Fruit fly (Drosophila melanogaster) whole organism, embryonic: ENCODE data around the gene heph.

ENCODE experiments used
- ATbp ChIP-seq: fragments of 200-800 bp; sonication (Bioruptor generic); optimal IDR thresholded peaks from 2 replicates; lab custom pipeline; 2017; ENCODE audit warnings: missing biosample characterization, mild to moderate bottlenecking, missing genetic modification characterization, missing genetic modification reagents
- Atf-2 ChIP-seq: fragments of 200-800 bp; sonication (Bioruptor generic); optimal IDR thresholded peaks from 2 replicates; lab custom pipeline; 2016; ENCODE audit warnings: missing biosample characterization, missing genetic modification characterization
- B-H1 ChIP-seq: fragments of 200-800 bp; sonication (Bioruptor generic); IDR thresholded peaks from 3 replicates; pipeline ENCODE4 v1.3.6; 2022; ENCODE audit warnings: missing biosample characterization, missing genetic modification characterization
- CG10274 ChIP-seq: fragments of 200-800 bp; sonication (Bioruptor generic); optimal IDR thresholded peaks from 3 replicates; lab custom pipeline; 2017; ENCODE audit warnings: missing biosample characterization, mild to moderate bottlenecking, missing genetic modification characterization
- CG10959 ChIP-seq: fragments of 200-800 bp; sonication (Bioruptor generic); IDR thresholded peaks from 2 replicates; pipeline ENCODE4 v1.3.6; 2022; ENCODE audit warnings: missing biosample characterization, missing genetic modification characterization
- CG12659 ChIP-seq: fragments of 200-800 bp; sonication (Bioruptor generic); optimal IDR thresholded peaks from 3 replicates; lab custom pipeline; 2017; ENCODE audit warnings: mild to moderate bottlenecking, missing biosample characterization, missing genetic modification reagents, missing genetic modification characterization
- CG13296 ChIP-seq: fragments of 200-800 bp; sonication (Bioruptor generic); optimal IDR thresholded peaks from 3 replicates; lab custom pipeline; 2018; ENCODE audit warnings: missing biosample characterization, mild to moderate bottlenecking, missing genetic modification characterization
- CG1529 ChIP-seq: fragments of 200-800 bp; sonication (Bioruptor generic); optimal IDR thresholded peaks from 3 replicates; lab custom pipeline; 2018; ENCODE audit warnings: missing biosample characterization, missing genetic modification characterization
- CG15601 ChIP-seq: fragments of 200-800 bp; sonication (Bioruptor generic); optimal IDR thresholded peaks from 3 replicates; lab custom pipeline; 2019; ENCODE audit warnings: missing biosample characterization, mild to moderate bottlenecking, missing genetic modification characterization, moderate library complexity
- CG15696 ChIP-seq: fragments of 200-800 bp; sonication (Bioruptor generic); optimal IDR thresholded peaks from 2 replicates; lab custom pipeline; 2019; ENCODE audit warnings: missing biosample characterization, mild to moderate bottlenecking, missing genetic modification characterization, moderate library complexity
- CG16779 ChIP-seq: fragments of 200-800 bp; sonication (Bioruptor generic); IDR thresholded peaks from 2 replicates; pipeline ENCODE4 v1.3.6; 2022; ENCODE audit warnings: missing biosample characterization, missing genetic modification characterization
- CG17361 ChIP-seq: fragments of 200-800 bp; sonication (Bioruptor generic); IDR thresholded peaks from 3 replicates; pipeline ENCODE4 v1.3.6; 2022; ENCODE audit warnings: missing biosample characterization, missing genetic modification characterization
- CG18262 ChIP-seq: fragments of 200-800 bp; optimal IDR thresholded peaks from 3 replicates; lab custom pipeline; 2019; ENCODE audit warnings: missing biosample characterization, mild to moderate bottlenecking, missing genetic modification characterization, moderate library complexity
- CG2678 ChIP-seq: fragments of 200-800 bp; sonication (Bioruptor generic); optimal IDR thresholded peaks from 3 replicates; lab custom pipeline; 2019; ENCODE audit warnings: missing biosample characterization, mild to moderate bottlenecking, missing genetic modification characterization, moderate library complexity
- CG2875 ChIP-seq: fragments of 200-800 bp; sonication (Bioruptor generic); optimal IDR thresholded peaks from 2 replicates; lab custom pipeline; 2017; ENCODE audit warnings: missing biosample characterization, mild to moderate bottlenecking, missing genetic modification characterization, missing genetic modification reagents
- CG3163 ChIP-seq: fragments of 200-800 bp; sonication (Bioruptor generic); optimal IDR thresholded peaks from 3 replicates; lab custom pipeline; 2016; ENCODE audit warnings: missing biosample characterization, missing genetic modification characterization
- CG5245 ChIP-seq: fragments of 200-800 bp; sonication (Bioruptor generic); optimal IDR thresholded peaks from 3 replicates; lab custom pipeline; 2016; ENCODE audit warnings: missing biosample characterization, missing genetic modification characterization
- CG6683 ChIP-seq: fragments of 200-800 bp; sonication (Bioruptor generic); optimal IDR thresholded peaks from 2 replicates; lab custom pipeline; 2017; ENCODE audit warnings: missing biosample characterization, mild to moderate bottlenecking, missing genetic modification characterization, missing genetic modification reagents
- CG7839 ChIP-seq: fragments of 200-800 bp; sonication (Bioruptor generic); optimal IDR thresholded peaks from 3 replicates; lab custom pipeline; 2018; ENCODE audit warnings: missing biosample characterization, mild to moderate bottlenecking, missing genetic modification characterization, moderate library complexity
- CG8281 ChIP-seq: fragments of 200-800 bp; sonication (Bioruptor generic); optimal IDR thresholded peaks from 2 replicates; lab custom pipeline; 2018; ENCODE audit warnings: missing biosample characterization, mild to moderate bottlenecking, missing genetic modification characterization, moderate library complexity
- CG9727 ChIP-seq: fragments of 200-800 bp; sonication (Bioruptor generic); optimal IDR thresholded peaks from 3 replicates; lab custom pipeline; 2017; ENCODE audit warnings: missing biosample characterization, mild to moderate bottlenecking, missing genetic modification characterization
- CG9876 ChIP-seq: fragments of 200-800 bp; sonication (Bioruptor generic); optimal IDR thresholded peaks from 2 replicates; lab custom pipeline; 2016; ENCODE audit warnings: missing biosample characterization, missing genetic modification characterization
- CrebB ChIP-seq: fragments of 200-800 bp; sonication (Bioruptor generic); optimal IDR thresholded peaks from 3 replicates; lab custom pipeline; 2018; ENCODE audit warnings: missing biosample characterization, mild to moderate bottlenecking, missing genetic modification characterization
- D19A ChIP-seq: fragments of 200-800 bp; optimal IDR thresholded peaks from 3 replicates; lab custom pipeline; 2019; ENCODE audit warnings: missing biosample characterization, mild to moderate bottlenecking, missing genetic modification characterization, moderate library complexity
- D19B ChIP-seq: fragments of 200-800 bp; sonication (Bioruptor generic); optimal IDR thresholded peaks from 2 replicates; lab custom pipeline; 2017; ENCODE audit warnings: missing biosample characterization, mild to moderate bottlenecking, missing genetic modification characterization
- Dip3 ChIP-seq: fragments of 200-800 bp; sonication (Bioruptor generic); optimal IDR thresholded peaks from 3 replicates; lab custom pipeline; 2016; ENCODE audit warnings: missing biosample characterization, missing genetic modification characterization
- Dp ChIP-seq: fragments of 200-800 bp; sonication (Bioruptor generic); optimal IDR thresholded peaks from 2 replicates; lab custom pipeline; 2018; ENCODE audit warnings: missing biosample characterization, mild to moderate bottlenecking, missing genetic modification characterization, moderate library complexity
- Drgx ChIP-seq: fragments of 200-800 bp; sonication (Bioruptor generic); IDR thresholded peaks from 2 replicates; pipeline ENCODE4 v1.3.6; 2022; ENCODE audit warnings: missing biosample characterization, missing genetic modification characterization
- Fer2 ChIP-seq: fragments of 200-800 bp; sonication (Bioruptor generic); optimal IDR thresholded peaks from 2 replicates; lab custom pipeline; 2018; ENCODE audit warnings: missing biosample characterization, mild to moderate bottlenecking, missing genetic modification characterization, moderate library complexity
- HLH4C ChIP-seq: fragments of 200-800 bp; sonication (Bioruptor generic); IDR thresholded peaks from 3 replicates; pipeline ENCODE4 v1.3.6; 2022; ENCODE audit warnings: missing biosample characterization, missing genetic modification characterization; ENCODE audit not compliant: partially characterized antibody
- Hr39 ChIP-seq: fragments of >200 bp; optimal IDR thresholded peaks from 2 replicates; lab custom pipeline; 2017
- Hr51 ChIP-seq, 2 experiments: fragments of 200-800 bp; sonication (Bioruptor generic); optimal IDR thresholded peaks; 2 replicates in 1 of 2; 3 replicates in 1 of 2; lab custom pipeline; 2016 to 2018; ENCODE audit warnings: missing biosample characterization in 2 of 2, missing genetic modification characterization in 2 of 2, mild to moderate bottlenecking in 1 of 2, moderate library complexity in 1 of 2
- Optix ChIP-seq: fragments of 200-800 bp; sonication (Bioruptor generic); IDR thresholded peaks from 3 replicates; pipeline ENCODE4 v1.3.6; 2022; ENCODE audit warnings: missing biosample characterization, missing genetic modification characterization
- Sry-δ ChIP-seq: fragments of 200-800 bp; sonication (Bioruptor generic); optimal IDR thresholded peaks from 2 replicates; lab custom pipeline; 2016; ENCODE audit warnings: missing biosample characterization, missing genetic modification characterization
- croc ChIP-seq: fragments of 200-800 bp; sonication (Bioruptor generic); conservative IDR thresholded peaks from 3 replicates; pipeline ENCODE4 v1.3.6; 2022; ENCODE audit warnings: missing biosample characterization, missing genetic modification characterization
- da ChIP-seq: fragments of 200-800 bp; sonication (Bioruptor generic); optimal IDR thresholded peaks from 2 replicates; lab custom pipeline; 2016; ENCODE audit warnings: missing biosample characterization, missing genetic modification characterization
- exex ChIP-seq: fragments of 200-800 bp; sonication (Bioruptor generic); optimal IDR thresholded peaks from 4 replicates; lab custom pipeline; 2018; ENCODE audit warnings: missing biosample characterization, mild to moderate bottlenecking, missing genetic modification characterization, moderate library complexity
- fd96Cb ChIP-seq: fragments of 200-800 bp; sonication (Bioruptor generic); optimal IDR thresholded peaks from 2 replicates; lab custom pipeline; 2018; ENCODE audit warnings: missing biosample characterization, mild to moderate bottlenecking, missing genetic modification characterization, moderate library complexity
- gem ChIP-seq: fragments of 200-800 bp; sonication (Bioruptor generic); optimal IDR thresholded peaks from 2 replicates; lab custom pipeline; 2019; ENCODE audit warnings: missing biosample characterization, mild to moderate bottlenecking, missing genetic modification characterization, moderate library complexity
- gfzf ChIP-seq: fragments of 200-800 bp; sonication (Bioruptor generic); optimal IDR thresholded peaks from 2 replicates; lab custom pipeline; 2016; ENCODE audit warnings: missing biosample characterization, mild to moderate bottlenecking, missing genetic modification characterization, moderate library complexity
- gsb-n ChIP-seq: fragments of 200-800 bp; sonication (Bioruptor generic); optimal IDR thresholded peaks from 3 replicates; lab custom pipeline; 2018; ENCODE audit warnings: missing biosample characterization, mild to moderate bottlenecking, missing genetic modification characterization
- insv ChIP-seq, 2 experiments: fragments of 200-800 bp; sonication (Bioruptor generic); optimal IDR thresholded peaks; 3 replicates each; lab custom pipeline; 2016 to 2018; ENCODE audit warnings: missing biosample characterization in 2 of 2, missing genetic modification characterization in 2 of 2
- jing ChIP-seq: fragments of 200-800 bp; sonication (Bioruptor generic); optimal IDR thresholded peaks from 2 replicates; lab custom pipeline; 2018; ENCODE audit warnings: missing biosample characterization, mild to moderate bottlenecking, missing genetic modification characterization
- lbe ChIP-seq: fragments of 200-800 bp; sonication (Bioruptor generic); optimal IDR thresholded peaks from 2 replicates; lab custom pipeline; 2016; ENCODE audit warnings: missing biosample characterization, mild to moderate bottlenecking, missing genetic modification characterization
- ranshi ChIP-seq: fragments of 200-800 bp; sonication (Bioruptor generic); IDR thresholded peaks from 2 replicates; pipeline ENCODE4 v1.3.6; 2022; ENCODE audit warnings: missing biosample characterization, missing genetic modification characterization
- repo ChIP-seq: fragments of 200-800 bp; sonication (Bioruptor generic); optimal IDR thresholded peaks from 2 replicates; lab custom pipeline; 2016; ENCODE audit warnings: missing biosample characterization, missing genetic modification characterization
- salm ChIP-seq: fragments of 200-800 bp; sonication (Bioruptor generic); optimal IDR thresholded peaks from 2 replicates; lab custom pipeline; 2018; ENCODE audit warnings: missing biosample characterization, mild to moderate bottlenecking, missing genetic modification characterization
- sisA ChIP-seq: fragments of 200-800 bp; sonication (Bioruptor generic); IDR thresholded peaks from 2 replicates; pipeline ENCODE4 v1.3.6; 2022; ENCODE audit warnings: missing biosample characterization, missing genetic modification characterization
- toy ChIP-seq: fragments of 200-800 bp; sonication (Bioruptor generic); IDR thresholded peaks from 2 replicates; pipeline ENCODE4 v1.3.6; 2022; ENCODE audit warnings: missing biosample characterization, missing genetic modification characterization
- vvl ChIP-seq: fragments of 200-800 bp; sonication (Bioruptor generic); IDR thresholded peaks from 2 replicates; pipeline ENCODE4 v1.3.6; 2022; ENCODE audit warnings: missing biosample characterization, missing genetic modification characterization
- zf30C ChIP-seq: fragments of 200-800 bp; sonication (Bioruptor generic); optimal IDR thresholded peaks from 3 replicates; lab custom pipeline; 2018; ENCODE audit warnings: missing biosample characterization, mild to moderate bottlenecking, missing genetic modification characterization

Gene heph

DNA sequence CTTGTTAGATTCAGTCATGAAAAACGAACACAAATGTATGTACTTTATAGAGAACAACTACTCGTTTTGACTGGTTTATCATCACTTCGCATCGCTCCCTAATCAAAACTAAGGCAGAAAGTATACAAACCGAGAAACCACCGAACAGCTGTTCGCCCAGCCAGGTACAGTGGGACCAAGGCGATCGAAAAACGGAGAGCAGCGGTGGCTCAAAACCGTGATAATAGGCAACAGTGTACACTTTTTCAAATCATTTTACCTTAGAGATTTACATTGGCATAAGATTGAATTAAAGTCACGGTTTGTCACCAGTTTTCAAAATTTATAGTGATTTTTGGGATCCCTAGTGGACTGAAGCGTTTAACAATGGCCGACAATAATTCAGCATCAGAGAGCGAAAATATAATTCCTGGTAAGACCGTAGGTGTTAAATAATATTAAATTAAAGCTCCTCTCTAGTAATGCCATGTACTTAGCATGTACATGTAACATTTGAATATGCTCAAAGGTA lies 210.0 kb downstream of the heph start, which contains the start of the genes CG42233 and CG1971 (continued):
- TF ChIP-seq CG17361 (GFP tag; lab: Robert Waterston, UW) (no peak), Sry-δ (GFP tag; lab: Kevin White, UChicago) (peak; percentile 30), CG2678 (tag; lab: Kevin White, UChicago) (no peak), da (GFP tag; lab: Kevin White, UChicago) (no peak), exex (tag; lab: Kevin White, UChicago) (no peak), CG1529 (GFP tag; lab: Kevin White, UChicago) (no peak), Dip3 (peak; percentile 13), CG16779 (no peak), vvl (GFP tag; lab: Robert Waterston, UW) (peak; percentile 60; the same call in 1 of the 2 replicates), repo (GFP tag; lab: Kevin White, UChicago) (no peak), Optix (GFP tag; lab: Robert Waterston, UW) (no peak), CG10274 (GFP tag; lab: Kevin White, UChicago) (no peak), Fer2 (tag; lab: Kevin White, UChicago) (no peak), D19B (GFP tag; lab: Kevin White, UChicago) (no peak), B-H1 (GFP tag; lab: Robert Waterston, UW) (no peak), insv (GFP tag; optimal IDR thresholded peaks at IDR 0.05; lab: Kevin White, UChicago) (no peak), CG2875 (GFP tag; lab: Kevin White, UChicago) (no peak), CG18262 (tag; lab: Kevin White, UChicago) (no peak), gfzf (peak; percentile 18), CG15696 (tag; lab: Kevin White, UChicago) (no peak), Hr51 (GFP tag; optimal IDR thresholded peaks at IDR 0.05; lab: Kevin White, UChicago) (no peak), ATbp (GFP tag; lab: Kevin White, UChicago) (no peak), CG8281 (no peak), HLH4C (GFP tag; lab: Robert Waterston, UW) (no peak), fd96Cb (tag; lab: Kevin White, UChicago) (no peak), toy (no peak), jing (GFP tag; lab: Kevin White, UChicago) (no peak), CG9876 (no peak), CG5245 (GFP tag; lab: Kevin White, UChicago) (no peak), CrebB (tag; lab: Kevin White, UChicago) (no peak), lbe (GFP tag; lab: Kevin White, UChicago) (no peak), Hr39 (lab: Kevin White, UChicago) (no peak), gsb-n (tag; lab: Kevin White, UChicago) (no peak), CG6683 (GFP tag; lab: Kevin White, UChicago) (no peak), CG10959 (GFP tag; lab: Robert Waterston, UW) (no peak), CG7839 (tag; lab: Kevin White, UChicago) (no peak), zf30C (GFP tag; lab: Kevin White, UChicago) (no peak), Dp (GFP tag; lab: Kevin White, UChicago) (no peak), sisA (no peak; the same call in 1 of the 2 replicates), Drgx (GFP tag; lab: Robert Waterston, UW) (peak; percentile 46), CG13296 (GFP tag; lab: Kevin White, UChicago) (no peak), CG9727 (GFP tag; lab: Kevin White, UChicago) (peak; percentile 0), gem (tag; lab: Kevin White, UChicago) (no peak), croc (GFP tag; lab: Robert Waterston, UW) (no peak), D19A (tag; lab: Kevin White, UChicago) (no peak), CG15601 (tag; lab: Kevin White, UChicago) (no peak), CG3163 (GFP tag; lab: Kevin White, UChicago) (no peak), CG12659 (GFP tag; lab: Kevin White, UChicago) (no peak), ranshi (0 out of 2 replicates have a peak, but pooled peaks have one; percentile 47), Atf-2 (GFP tag; lab: Kevin White, UChicago) (no peak), salm (no peak)
